Fruit fly (Drosophila melanogaster) whole organism, embryonic: Measurements from ENCODE around the gene CG17127.

Source experiments
- CG10431 ChIP-seq: fragments of 200-800 bp; sonication (Bioruptor generic); optimal IDR thresholded peaks from 3 replicates; lab custom pipeline; 2018; ENCODE audit warnings: missing biosample characterization, mild to moderate bottlenecking, missing genetic modification characterization
- CG11504 ChIP-seq: fragments of 200-800 bp; sonication (Bioruptor generic); optimal IDR thresholded peaks from 3 replicates; lab custom pipeline; 2019; ENCODE audit warnings: missing biosample characterization, mild to moderate bottlenecking, missing genetic modification characterization, moderate library complexity
- CG14050 ChIP-seq: fragments of 200-800 bp; sonication (Bioruptor generic); IDR thresholded peaks from 3 replicates; pipeline ENCODE4 v1.3.6; 2022; ENCODE audit warnings: missing biosample characterization, missing genetic modification characterization
- CG14667 ChIP-seq: fragments of 200-800 bp; sonication (Bioruptor generic); IDR thresholded peaks from 2 replicates; pipeline ENCODE4 v1.3.6; 2022; ENCODE audit warnings: missing biosample characterization, missing genetic modification characterization
- CG17361 ChIP-seq: fragments of 200-800 bp; sonication (Bioruptor generic); IDR thresholded peaks from 3 replicates; pipeline ENCODE4 v1.3.6; 2022; ENCODE audit warnings: missing biosample characterization, missing genetic modification characterization
- CG3281 ChIP-seq: fragments of 200-800 bp; sonication (Bioruptor generic); optimal IDR thresholded peaks from 3 replicates; lab custom pipeline; 2017; ENCODE audit warnings: missing biosample characterization, mild to moderate bottlenecking, missing genetic modification characterization
- CG4424 ChIP-seq: fragments of 200-800 bp; sonication (Bioruptor generic); optimal IDR thresholded peaks from 3 replicates; lab custom pipeline; 2016; ENCODE audit warnings: missing biosample characterization, missing genetic modification characterization
- CG4707 ChIP-seq: fragments of 200-800 bp; sonication (Bioruptor generic); optimal IDR thresholded peaks from 2 replicates; lab custom pipeline; 2018; ENCODE audit warnings: missing biosample characterization, mild to moderate bottlenecking, missing genetic modification characterization, moderate library complexity
- CG5180 ChIP-seq: fragments of 200-800 bp; sonication (Bioruptor generic); optimal IDR thresholded peaks from 3 replicates; lab custom pipeline; 2017; ENCODE audit warnings: missing biosample characterization, missing genetic modification characterization, mild to moderate bottlenecking, moderate library complexity, missing genetic modification reagents
- CG6813 ChIP-seq: fragments of 200-800 bp; sonication (Bioruptor generic); optimal IDR thresholded peaks from 2 replicates; lab custom pipeline; 2017; ENCODE audit warnings: missing biosample characterization, missing genetic modification characterization, mild to moderate bottlenecking, moderate library complexity, missing genetic modification reagents
- CG7556 ChIP-seq: fragments of 200-800 bp; sonication (Bioruptor generic); optimal IDR thresholded peaks from 2 replicates; lab custom pipeline; 2017; ENCODE audit warnings: missing biosample characterization, mild to moderate bottlenecking, missing genetic modification characterization
- CG7963 ChIP-seq: fragments of 200-800 bp; sonication (Bioruptor generic); IDR thresholded peaks from 3 replicates; pipeline ENCODE4 v1.3.6; 2022; ENCODE audit warnings: missing biosample characterization, missing genetic modification characterization; ENCODE audit not compliant: partially characterized antibody
- CG8089 ChIP-seq: fragments of 200-800 bp; sonication (Bioruptor generic); optimal IDR thresholded peaks from 3 replicates; lab custom pipeline; 2016; ENCODE audit warnings: missing biosample characterization, missing genetic modification characterization
- CG8388 ChIP-seq: fragments of 200-800 bp; sonication (Bioruptor generic); optimal IDR thresholded peaks from 2 replicates; lab custom pipeline; 2019; ENCODE audit warnings: missing biosample characterization, mild to moderate bottlenecking, missing genetic modification characterization, moderate library complexity
- CG8944 ChIP-seq: fragments of 200-800 bp; sonication (Bioruptor generic); optimal IDR thresholded peaks from 3 replicates; lab custom pipeline; 2016; ENCODE audit warnings: missing biosample characterization, missing genetic modification characterization
- CG9817 ChIP-seq: fragments of 200-800 bp; sonication (Bioruptor generic); optimal IDR thresholded peaks from 2 replicates; lab custom pipeline; 2018; ENCODE audit warnings: missing biosample characterization, mild to moderate bottlenecking, missing genetic modification characterization, moderate library complexity
- CG9932 ChIP-seq: fragments of 200-800 bp; sonication (Bioruptor generic); IDR thresholded peaks from 2 replicates; pipeline ENCODE4 v1.3.6; 2022; ENCODE audit warnings: missing biosample characterization, missing genetic modification characterization
- CkIIα-i1 ChIP-seq: fragments of 200-800 bp; sonication (Bioruptor generic); IDR thresholded peaks from 2 replicates; pipeline ENCODE4 v1.3.6; 2022; ENCODE audit warnings: missing biosample characterization, missing genetic modification characterization
- D19A ChIP-seq: fragments of 200-800 bp; optimal IDR thresholded peaks from 3 replicates; lab custom pipeline; 2019; ENCODE audit warnings: missing biosample characterization, mild to moderate bottlenecking, missing genetic modification characterization, moderate library complexity
- Dbx ChIP-seq: fragments of 200-800 bp; sonication (Bioruptor generic); IDR thresholded peaks from 3 replicates; pipeline ENCODE4 v1.3.6; 2022; ENCODE audit warnings: missing biosample characterization, missing genetic modification characterization
- Dip3 ChIP-seq: fragments of 200-800 bp; sonication (Bioruptor generic); optimal IDR thresholded peaks from 3 replicates; lab custom pipeline; 2016; ENCODE audit warnings: missing biosample characterization, missing genetic modification characterization
- GATAe ChIP-seq: fragments of 200-800 bp; sonication (Bioruptor generic); conservative IDR thresholded peaks from 2 replicates; pipeline ENCODE4 v1.3.6; 2022; ENCODE audit warnings: missing biosample characterization, missing genetic modification characterization
- HHEX ChIP-seq: fragments of 200-800 bp; sonication (Bioruptor generic); optimal IDR thresholded peaks from 3 replicates; lab custom pipeline; 2017; ENCODE audit warnings: missing biosample characterization, mild to moderate bottlenecking, missing genetic modification characterization, missing genetic modification reagents
- Hmx ChIP-seq: fragments of 200-800 bp; sonication (Bioruptor generic); optimal IDR thresholded peaks from 2 replicates; lab custom pipeline; 2016; ENCODE audit warnings: missing biosample characterization, missing genetic modification characterization
- Med ChIP-seq: fragments of 200-800 bp; sonication (Bioruptor generic); peaks from one replicate; lab custom pipeline; 2016; ENCODE audit warnings: missing biosample characterization, missing genetic modification characterization, mild to moderate bottlenecking, inconsistent platforms, moderate library complexity
- Opbp ChIP-seq: fragments of 200-800 bp; sonication (Bioruptor generic); IDR thresholded peaks from 3 replicates; pipeline ENCODE4 v1.3.6; 2022; ENCODE audit warnings: missing biosample characterization, missing genetic modification characterization; ENCODE audit not compliant: partially characterized antibody
- Spps ChIP-seq: fragments of 200-800 bp; sonication (Bioruptor generic); optimal IDR thresholded peaks from 2 replicates; lab custom pipeline; 2018; ENCODE audit warnings: missing biosample characterization, mild to moderate bottlenecking, missing genetic modification characterization
- Vsx1 ChIP-seq: fragments of 200-800 bp; sonication (Bioruptor generic); optimal IDR thresholded peaks from 2 replicates; lab custom pipeline; 2017; ENCODE audit warnings: missing biosample characterization, mild to moderate bottlenecking, missing genetic modification characterization, missing genetic modification reagents
- az2 ChIP-seq: fragments of 200-800 bp; sonication (Bioruptor generic); optimal IDR thresholded peaks from 3 replicates; lab custom pipeline; 2016; ENCODE audit warnings: missing biosample characterization, missing genetic modification characterization
- ci ChIP-seq: fragments of 200-800 bp; sonication (Bioruptor generic); IDR thresholded peaks from 3 replicates; pipeline ENCODE4 v1.3.6; 2022; ENCODE audit warnings: missing biosample characterization, missing genetic modification characterization
- cwo ChIP-seq: fragments of 200-800 bp; sonication (Bioruptor generic); optimal IDR thresholded peaks from 3 replicates; lab custom pipeline; 2017; ENCODE audit warnings: missing biosample characterization, missing genetic modification characterization, mild to moderate bottlenecking, moderate library complexity, missing genetic modification reagents
- dimm ChIP-seq: fragments of 200-800 bp; sonication (Bioruptor generic); IDR thresholded peaks from 2 replicates; pipeline ENCODE4 v1.3.6; 2022; ENCODE audit warnings: missing biosample characterization, missing genetic modification characterization
- ems ChIP-seq: fragments of 200-800 bp; sonication (Bioruptor generic); optimal IDR thresholded peaks from 3 replicates; lab custom pipeline; 2016; ENCODE audit warnings: missing biosample characterization, missing genetic modification characterization
- eyg ChIP-seq: fragments of 200-800 bp; sonication (Bioruptor generic); optimal IDR thresholded peaks from 3 replicates; lab custom pipeline; 2016; ENCODE audit warnings: missing biosample characterization, missing genetic modification characterization
- gcm2 ChIP-seq: fragments of 200-800 bp; sonication (Bioruptor generic); optimal IDR thresholded peaks from 2 replicates; lab custom pipeline; 2016; ENCODE audit warnings: missing biosample characterization, missing genetic modification characterization
- hb ChIP-seq: fragments of 200-800 bp; sonication (Bioruptor generic); IDR thresholded peaks from 3 replicates; pipeline ENCODE4 v1.3.6; 2022; ENCODE audit warnings: missing biosample characterization, missing genetic modification characterization; ENCODE audit not compliant: partially characterized antibody
- hkb ChIP-seq, 2 experiments: fragments of 200-800 bp in 1 of 2; fragments of >200 bp in 1 of 2; sonication (Bioruptor generic) in 1 of 2; IDR thresholded peaks in 1 of 2; optimal IDR thresholded peaks in 1 of 2; 2 replicates each; pipeline versions ENCODE4 v1.3.6 to Lab custom; 2017 to 2022; ENCODE audit warnings: missing biosample characterization in 1 of 2, missing genetic modification characterization in 1 of 2
- ind ChIP-seq: fragments of 200-800 bp; sonication (Bioruptor generic); optimal IDR thresholded peaks from 3 replicates; lab custom pipeline; 2016; ENCODE audit warnings: missing biosample characterization, missing genetic modification characterization
- lilli ChIP-seq: fragments of 200-800 bp; sonication (Bioruptor generic); optimal IDR thresholded peaks from 3 replicates; lab custom pipeline; 2016; ENCODE audit warnings: missing biosample characterization, missing genetic modification characterization
- maf-S ChIP-seq: fragments of 200-800 bp; sonication (Bioruptor generic); optimal IDR thresholded peaks from 2 replicates; lab custom pipeline; 2016; ENCODE audit warnings: missing biosample characterization, missing genetic modification characterization
- pan ChIP-seq, 4 experiments: fragments of >200 bp in 3 of 4; fragments of 200-800 bp in 1 of 4; sonication (Bioruptor generic) in 1 of 4; optimal IDR thresholded peaks in 3 of 4; IDR thresholded peaks in 1 of 4; 2 replicates each; pipeline versions ENCODE4 v1.3.6 to Lab custom; 2017 to 2022; ENCODE audit warnings: missing biosample characterization in 2 of 4, missing genetic modification characterization in 2 of 4, mixed read lengths in 1 of 4
- peb ChIP-seq: fragments of 200-800 bp; sonication (Bioruptor generic); IDR thresholded peaks from 2 replicates; pipeline ENCODE4 v1.3.6; 2022; ENCODE audit warnings: missing biosample characterization, missing genetic modification characterization
- row ChIP-seq: fragments of 200-800 bp; sonication (Bioruptor generic); IDR thresholded peaks from 3 replicates; pipeline ENCODE4 v1.3.6; 2022; ENCODE audit warnings: missing biosample characterization, missing genetic modification characterization
- scrt ChIP-seq: fragments of 200-800 bp; sonication (Bioruptor generic); optimal IDR thresholded peaks from 2 replicates; lab custom pipeline; 2018; ENCODE audit warnings: missing biosample characterization, mild to moderate bottlenecking, missing genetic modification characterization, moderate library complexity
- sd ChIP-seq: fragments of 200-800 bp; sonication (Bioruptor generic); optimal IDR thresholded peaks from 3 replicates; lab custom pipeline; 2018; ENCODE audit warnings: missing biosample characterization, mild to moderate bottlenecking, missing genetic modification characterization, moderate library complexity
- so ChIP-seq: fragments of 200-800 bp; sonication (Bioruptor generic); IDR thresholded peaks from 3 replicates; pipeline ENCODE4 v1.3.6; 2022; ENCODE audit warnings: missing biosample characterization, missing genetic modification characterization
- sob ChIP-seq: fragments of 200-800 bp; sonication (Bioruptor generic); IDR thresholded peaks from 2 replicates; pipeline ENCODE4 v1.3.6; 2022; ENCODE audit warnings: missing biosample characterization, missing genetic modification characterization
- sug ChIP-seq: fragments of 200-800 bp; optimal IDR thresholded peaks from 2 replicates; lab custom pipeline; 2019; ENCODE audit warnings: missing biosample characterization, mild to moderate bottlenecking, missing genetic modification characterization, moderate library complexity
- tin ChIP-seq: fragments of 200-800 bp; sonication (Bioruptor generic); optimal IDR thresholded peaks from 3 replicates; lab custom pipeline; 2016; ENCODE audit warnings: missing biosample characterization, missing genetic modification characterization
- wek ChIP-seq: fragments of 200-800 bp; sonication (Bioruptor generic); optimal IDR thresholded peaks from 3 replicates; lab custom pipeline; 2018; ENCODE audit warnings: missing biosample characterization, mild to moderate bottlenecking, missing genetic modification characterization, moderate library complexity

The CG17127 gene

DNA sequence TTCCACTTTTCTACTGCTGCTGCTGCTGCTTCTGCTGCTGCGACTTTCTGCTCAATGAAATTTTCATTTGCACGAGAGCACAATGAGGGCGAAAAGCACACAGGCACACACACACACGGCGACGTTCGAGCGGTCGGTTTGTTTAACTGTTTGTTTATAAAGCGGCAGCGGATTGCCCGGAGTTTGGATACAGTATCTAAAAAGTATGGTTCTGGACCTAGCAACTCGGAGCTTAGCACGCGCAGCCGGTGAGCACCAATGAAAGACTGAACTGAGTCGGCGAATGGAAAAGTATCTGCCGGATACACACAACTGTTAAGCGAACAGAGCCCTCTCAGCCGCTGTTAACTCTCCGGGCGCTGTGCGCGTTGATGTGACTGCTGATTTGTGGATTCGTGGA, 14.6 kb upstream of the CG17127 start, which contains the start of gene CG17124 (continued):
- TF ChIP-seq D19A (no peak), ind (GFP tag; lab: Kevin White, UChicago) (no peak), hkb (optimal IDR thresholded peaks at IDR 0.05; lab: Kevin White, UChicago) (no peak), hkb (GFP tag; IDR thresholded peaks at IDR 0.05; lab: Robert Waterston, UW) (peak; percentile 62), CG14050 (GFP tag; lab: Robert Waterston, UW) (no peak), CG8089 (GFP tag; lab: Kevin White, UChicago) (no peak), HHEX (GFP tag; lab: Kevin White, UChicago) (peak; percentile 40), pan (optimal IDR thresholded peaks at IDR 0.05; lab: Kevin White, UChicago) (no peak), pan (GFP tag; optimal IDR thresholded peaks at IDR 0.05 in 1 of 2, IDR thresholded peaks at IDR 0.05 in 1 of 2) (peak in 1 of 2 experiments; percentile 48), Dbx (GFP tag; lab: Robert Waterston, UW) (peak; percentile 62; the same call in 1 of the 3 replicates), so (GFP tag; lab: Robert Waterston, UW) (no peak), Med (GFP tag; lab: Kevin White, UChicago) (peak; percentile 91), CG9932 (no peak), scrt (GFP tag; lab: Kevin White, UChicago) (peak; percentile 55), ci (peak; percentile 74; the same call in 2 of the 3 replicates), wek (GFP tag; lab: Kevin White, UChicago) (peak; percentile 45), peb (GFP tag; lab: Robert Waterston, UW) (no peak), CG7556 (GFP tag; lab: Kevin White, UChicago) (no peak), CG4707 (GFP tag; lab: Kevin White, UChicago) (peak; percentile 13), CG5180 (peak; percentile 72), CG17361 (no peak), tin (GFP tag; lab: Kevin White, UChicago) (no peak), Dip3 (GFP tag; lab: Kevin White, UChicago) (no peak), CG9817 (no peak), sd (peak; percentile 30), Vsx1 (no peak), CG3281 (GFP tag; lab: Kevin White, UChicago) (peak; percentile 47), lilli (GFP tag; lab: Kevin White, UChicago) (peak; percentile 9), CG14667 (GFP tag; lab: Robert Waterston, UW) (no peak), Spps (tag; lab: Kevin White, UChicago) (no peak), az2 (GFP tag; lab: Kevin White, UChicago) (no peak), sug (tag; lab: Kevin White, UChicago) (peak; percentile 15), CG10431 (GFP tag; lab: Kevin White, UChicago) (no peak), CG4424 (no peak), Opbp (GFP tag; lab: Robert Waterston, UW) (no peak), GATAe (no peak), sob (GFP tag; lab: Robert Waterston, UW) (peak; percentile 57; the same call in 1 of the 2 replicates), eyg (peak; percentile 7), CkIIα-i1 (GFP tag; lab: Robert Waterston, UW) (no peak), ems (GFP tag; lab: Kevin White, UChicago) (no peak), dimm (GFP tag; lab: Robert Waterston, UW) (no peak), maf-S (GFP tag; lab: Kevin White, UChicago) (no peak), cwo (GFP tag; lab: Kevin White, UChicago) (no peak), CG8944 (GFP tag; lab: Kevin White, UChicago) (no peak), Hmx (GFP tag; lab: Kevin White, UChicago) (no peak), CG7963 (GFP tag; lab: Robert Waterston, UW) (0 out of 3 replicates have a peak, but pooled peaks have one; percentile 17), row (GFP tag; lab: Robert Waterston, UW) (no peak; the same call in 2 of the 3 replicates), CG11504 (peak; percentile 25), CG6813 (GFP tag; lab: Kevin White, UChicago) (peak; percentile 5), hb (GFP tag; lab: Robert Waterston, UW) (no peak), gcm2 (GFP tag; lab: Kevin White, UChicago) (no peak), CG8388 (no peak)
